Worm (Caenorhabditis elegans): ENCODE measurements around the gene M117.6.

DNA sequence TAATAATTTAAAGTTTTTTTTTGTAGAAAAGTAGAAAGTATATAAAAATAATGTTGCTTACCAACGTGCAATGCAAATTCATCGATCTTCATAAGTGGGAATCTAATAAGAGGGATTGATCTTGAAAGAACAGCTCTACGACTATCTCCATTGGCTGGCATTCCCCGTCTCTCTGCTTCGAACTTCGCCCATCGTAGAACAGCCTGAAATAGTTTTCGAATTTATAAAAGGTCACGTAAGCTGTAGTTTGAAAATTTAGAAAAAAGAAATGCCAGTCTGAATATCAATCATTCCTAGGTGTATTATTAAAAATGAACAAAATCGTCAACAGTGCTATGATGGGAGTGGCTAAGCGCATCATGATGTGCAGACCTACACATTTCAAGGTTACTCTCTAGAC lies 24.0 kb upstream of the M117.6 start, which contains the start of gene F38H4.5:
- TF ChIP-seq scrt-1 (GFP tag; IDR thresholded peaks at IDR 0.05) (no peak), hmg-4 (GFP tag; optimal IDR thresholded peaks at IDR 0.05) (no peak), ama-1 (optimal IDR thresholded peaks at IDR 0.05) (no peak), tbx-37 (GFP tag; conservative IDR thresholded peaks at IDR 0.05) (no peak), ceh-36 (tag; optimal IDR thresholded peaks at IDR 0.05) (no peak), tra-4 (tag; optimal IDR thresholded peaks at IDR 0.05) (no peak), hmbx-1 (tag; optimal IDR thresholded peaks at IDR 0.05) (no peak), ets-7 (tag; optimal IDR thresholded peaks at IDR 0.05) (no peak), sea-1 (GFP tag; conservative IDR thresholded peaks at IDR 0.05) (no peak), flt-1 (GFP tag; IDR thresholded peaks at IDR 0.05) (no peak), aly-1 (tag; optimal IDR thresholded peaks at IDR 0.05) (no peak), ceh-13 (GFP tag; optimal IDR thresholded peaks at IDR 0.05) (no peak), pes-1 (GFP tag; IDR thresholded peaks at IDR 0.05) (no peak)

Data from whole organism, early embryonic.